Worm (Caenorhabditis elegans) whole organism, L2 larva: ENCODE data around the gene nspb-5.
"Not testable (repeated sequence)": the region's sequence is repeated elsewhere in the genome, so short reads cannot be mapped to it uniquely, and the experiment has no call there.

Experiments used
- aly-2 ChIP-seq: fragments of 150-350 bp; optimal IDR thresholded peaks from 2 replicates; lab custom pipeline; 2014; ENCODE audit warnings: missing biosample characterization, missing genetic modification characterization
- egl-27 ChIP-seq: sonication (generic microtip); optimal IDR thresholded peaks from 3 replicates; lab custom pipeline; 2017; ENCODE audit warnings: missing biosample characterization, missing genetic modification reagents, missing genetic modification characterization
- elt-1 ChIP-seq: fragments of 150-350 bp; optimal IDR thresholded peaks from 2 replicates; lab custom pipeline; 2014; ENCODE audit warnings: missing biosample characterization, missing genetic modification characterization
- fos-1 ChIP-seq: fragments of 150-350 bp; optimal IDR thresholded peaks from 2 replicates; lab custom pipeline; 2014; ENCODE audit warnings: missing biosample characterization, missing genetic modification characterization
- nhr-11 ChIP-seq: fragments of 150-350 bp; optimal IDR thresholded peaks from 2 replicates; lab custom pipeline; 2014; ENCODE audit warnings: missing biosample characterization, missing genetic modification characterization
- nhr-21 ChIP-seq: fragments of 150-350 bp; optimal IDR thresholded peaks from 2 replicates; lab custom pipeline; 2014; ENCODE audit warnings: missing biosample characterization, missing genetic modification characterization
- nhr-237 ChIP-seq: fragments of 150-350 bp; optimal IDR thresholded peaks from 2 replicates; lab custom pipeline; 2014; ENCODE audit warnings: missing biosample characterization, missing genetic modification characterization
- skn-1 ChIP-seq: sonication (generic microtip); optimal IDR thresholded peaks from 2 replicates; lab custom pipeline; 2017; ENCODE audit warnings: missing biosample characterization, missing genetic modification characterization
- ztf-4 ChIP-seq: fragments of 150-350 bp; optimal IDR thresholded peaks from 2 replicates; lab custom pipeline; 2014; ENCODE audit warnings: missing biosample characterization, missing genetic modification characterization

- TF ChIP-seq nhr-11 (tag; lab: Kevin White, UChicago); fos-1 (tag; lab: Kevin White, UChicago); nhr-21; ztf-4 (tag; lab: Kevin White, UChicago); aly-2 (tag; lab: Kevin White, UChicago); nhr-237; egl-27; elt-1 (tag; lab: Kevin White, UChicago); skn-1 (tag; lab: Kevin White, UChicago): not testable (repeated sequence)
Observed at ce11 chrIV:6591010-6591746, 7.7 kb upstream of the nspb-5 start, which contains the start of the genes nspb-1 and nspb-2.
